Worm (Caenorhabditis elegans): ENCODE results near the gene osm-7.

The osm-7 gene

DNA sequence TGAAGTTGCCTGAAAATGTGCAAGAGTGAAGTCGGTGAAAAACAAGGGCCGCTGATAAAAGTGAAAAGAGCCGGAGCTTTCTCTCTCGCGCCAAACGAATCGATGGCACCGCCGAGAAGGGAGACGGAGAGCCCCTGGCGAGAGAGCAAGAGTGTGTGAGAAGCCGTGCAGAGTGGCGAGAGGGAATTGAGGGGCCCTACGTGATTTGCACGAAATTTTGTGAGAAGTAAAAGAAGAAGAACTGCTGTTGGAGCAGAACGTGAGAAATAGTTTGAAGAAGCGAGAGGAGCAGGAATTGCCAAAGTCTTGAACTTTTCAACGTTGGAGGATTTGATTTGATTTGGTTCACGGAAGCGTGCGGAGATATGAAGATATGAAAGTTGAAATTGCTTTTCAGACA lies 11.1 kb upstream of the osm-7 start, which contains the start of gene aldo-1:
TSS of gene aldo-1 (minus strand) at position 9 of the 400 bp plus-strand sequence.
- peak; percentile 5 for TF ChIP-seq lin-15B (tag; optimal IDR thresholded peaks at IDR 0.05)
- peak; percentile 2 for TF ChIP-seq lin-39 (tag; optimal IDR thresholded peaks at IDR 0.05)
- no peak for TF ChIP-seq ceh-9 (tag; optimal IDR thresholded peaks at IDR 0.05)
- TF ChIP-seq egl-5 (tag; optimal IDR thresholded peaks at IDR 0.05) = peak; percentile 34
- TF ChIP-seq nhr-12 (tag; optimal IDR thresholded peaks at IDR 0.05) = no peak
- TF ChIP-seq elt-2 (tag; optimal IDR thresholded peaks at IDR 0.05) = no peak
- no peak for TF ChIP-seq R02D3.7 (tag; optimal IDR thresholded peaks at IDR 0.05)
- TF ChIP-seq fkh-10 (GFP tag; optimal IDR thresholded peaks at IDR 0.05) = peak; percentile 27
- peak; percentile 59 for TF ChIP-seq hmg-11 (tag; optimal IDR thresholded peaks at IDR 0.05)
- no peak for TF ChIP-seq fos-1 (tag; optimal IDR thresholded peaks at IDR 0.05)
- TF ChIP-seq nfya-1 (tag; optimal IDR thresholded peaks at IDR 0.05; ENCODE audit: insufficient read depth) = peak; percentile 64
- peak; percentile 19 for TF ChIP-seq snpc-4 (tag; optimal IDR thresholded peaks at IDR 0.05)

DNA sequence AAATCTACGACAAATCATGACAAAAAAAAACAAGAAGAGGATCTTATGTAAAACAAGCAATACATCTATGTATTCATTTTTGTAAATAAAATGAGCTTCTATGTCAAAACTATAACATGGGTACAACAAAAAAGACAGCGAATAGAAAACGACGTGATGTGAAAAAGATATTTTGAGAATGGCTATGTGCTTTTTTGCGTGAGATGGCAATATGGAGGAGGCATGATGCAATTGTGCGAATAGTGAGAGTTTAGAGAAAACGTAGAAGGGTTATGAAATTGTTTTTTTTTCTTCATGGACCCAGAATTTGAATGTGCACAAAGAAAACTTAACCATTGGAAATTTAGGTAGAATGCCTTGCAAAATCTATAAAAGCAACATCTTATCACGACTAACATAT lies 10.0 kb upstream of the osm-7 start:
- TF ChIP-seq nfya-1 (tag; optimal IDR thresholded peaks at IDR 0.05; ENCODE audit: insufficient read depth) (peak; percentile 30), nhr-76 (tag; optimal IDR thresholded peaks at IDR 0.05) (no peak), hmg-11 (tag; optimal IDR thresholded peaks at IDR 0.05) (peak; percentile 10), jun-1 (tag; optimal IDR thresholded peaks at IDR 0.05) (no peak), pha-4 (tag; optimal IDR thresholded peaks at IDR 0.05) (no peak), fos-1 (tag; optimal IDR thresholded peaks at IDR 0.05) (no peak), lin-39 (tag; optimal IDR thresholded peaks at IDR 0.05) (no peak), zag-1 (tag; optimal IDR thresholded peaks at IDR 0.05) (no peak), elt-3 (tag; optimal IDR thresholded peaks at IDR 0.05) (no peak), mdl-1 (tag; optimal IDR thresholded peaks at IDR 0.05) (no peak), nhr-28 (tag; optimal IDR thresholded peaks at IDR 0.05) (no peak), nhr-67 (tag; optimal IDR thresholded peaks at IDR 0.05) (no peak)

DNA sequence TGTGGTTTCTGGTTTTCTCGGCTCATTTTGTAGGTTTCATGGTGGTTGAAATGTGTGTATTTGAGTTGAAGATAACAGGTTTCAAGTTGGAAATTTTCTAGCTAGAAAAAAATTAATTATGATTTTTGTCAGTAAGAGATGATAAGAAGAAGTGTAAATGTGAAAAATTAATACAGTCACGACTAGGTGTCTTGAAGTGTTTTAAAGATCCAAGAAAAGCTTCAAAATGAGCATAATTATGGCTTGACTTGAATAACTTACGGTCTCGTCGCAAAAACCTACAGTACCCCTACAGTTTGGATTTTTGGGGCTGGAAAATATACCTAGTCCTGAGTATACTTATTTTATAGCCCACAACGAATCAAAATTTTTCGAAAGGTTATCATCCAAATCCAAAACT lies 5.6 kb upstream of the osm-7 start, which contains the start of gene exc-12:
TSS of gene exc-12 (minus strand) at position 101 of the 400 bp plus-strand sequence.
- TF ChIP-seq ama-1 (optimal IDR thresholded peaks at IDR 0.05) (no peak), nhr-11 (tag; optimal IDR thresholded peaks at IDR 0.05) (no peak), nhr-76 (tag; optimal IDR thresholded peaks at IDR 0.05) (no peak), nhr-237 (tag; optimal IDR thresholded peaks at IDR 0.05) (no peak), snpc-4 (tag; optimal IDR thresholded peaks at IDR 0.05) (no peak), aly-2 (tag; optimal IDR thresholded peaks at IDR 0.05) (no peak), R02D3.7 (tag; optimal IDR thresholded peaks at IDR 0.05) (no peak), ZK546.5 (tag; optimal IDR thresholded peaks at IDR 0.05) (no peak), unc-39 (tag; optimal IDR thresholded peaks at IDR 0.05) (no peak), fos-1 (tag; optimal IDR thresholded peaks at IDR 0.05) (no peak), jun-1 (tag; optimal IDR thresholded peaks at IDR 0.05) (no peak)

DNA sequence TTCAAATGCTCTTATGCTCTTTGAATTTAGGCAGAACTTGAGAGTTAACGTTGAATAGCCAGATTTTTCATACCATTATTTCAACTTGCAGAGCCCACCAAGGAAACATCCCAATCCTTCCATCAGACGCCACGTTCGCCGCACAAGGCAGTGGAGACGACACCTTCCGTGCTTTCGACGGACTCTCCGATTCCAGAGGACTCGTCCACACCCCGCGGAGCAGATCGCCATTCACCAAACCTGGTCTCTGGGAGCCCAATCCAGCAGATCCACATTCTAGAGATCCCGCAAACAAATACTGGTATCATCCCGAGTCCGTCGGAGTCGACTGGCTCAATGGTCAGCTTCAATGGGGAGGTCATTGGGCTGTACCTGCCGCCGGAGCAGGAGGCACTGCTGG lies 4.1 kb downstream of the osm-7 start:
- TF ChIP-seq elt-3 (tag; optimal IDR thresholded peaks at IDR 0.05) (no peak), nfya-1 (tag; optimal IDR thresholded peaks at IDR 0.05; ENCODE audit: insufficient read depth) (no peak), unc-62 (GFP tag; optimal IDR thresholded peaks at IDR 0.05) (no peak), pha-4 (tag; optimal IDR thresholded peaks at IDR 0.05) (no peak), nhr-28 (tag; optimal IDR thresholded peaks at IDR 0.05) (no peak)

DNA sequence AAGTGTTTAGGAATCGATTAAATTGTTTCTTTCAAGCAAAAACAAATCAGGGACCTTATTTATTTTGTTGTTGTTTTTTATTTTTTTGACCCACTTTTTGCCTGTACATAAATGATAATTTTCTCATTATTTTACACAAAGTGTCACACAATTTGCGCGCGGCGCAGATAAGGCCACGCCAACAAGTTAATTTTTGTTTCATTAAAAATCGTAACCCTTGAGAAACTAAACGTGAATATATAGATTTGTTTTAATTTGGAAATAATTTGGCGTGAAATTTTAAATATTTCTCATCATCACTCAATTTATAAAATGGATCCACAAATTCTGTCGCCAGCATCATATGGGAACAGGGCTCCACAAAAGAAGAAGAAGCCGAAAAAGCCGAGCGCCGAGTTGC lies 4.6 kb downstream of the osm-7 start, which contains the start of gene T05D4.5:
TSS of gene T05D4.5 (plus strand) at position 301 of the 400 bp plus-strand sequence.
- TF ChIP-seq lin-15B (tag; optimal IDR thresholded peaks at IDR 0.05) = no peak
- TF ChIP-seq mdl-1 (tag; optimal IDR thresholded peaks at IDR 0.05) = no peak
- TF ChIP-seq sea-2 (GFP tag; optimal IDR thresholded peaks at IDR 0.05) = no peak
- no peak for TF ChIP-seq nhr-77 (tag; optimal IDR thresholded peaks at IDR 0.05)
- TF ChIP-seq unc-39 (tag; optimal IDR thresholded peaks at IDR 0.05) = no peak
- TF ChIP-seq ztf-11 (tag; optimal IDR thresholded peaks at IDR 0.05) = no peak
- TF ChIP-seq nhr-11 (tag; optimal IDR thresholded peaks at IDR 0.05) = no peak
- TF ChIP-seq ceh-28 (tag; optimal IDR thresholded peaks at IDR 0.05) = no peak

DNA sequence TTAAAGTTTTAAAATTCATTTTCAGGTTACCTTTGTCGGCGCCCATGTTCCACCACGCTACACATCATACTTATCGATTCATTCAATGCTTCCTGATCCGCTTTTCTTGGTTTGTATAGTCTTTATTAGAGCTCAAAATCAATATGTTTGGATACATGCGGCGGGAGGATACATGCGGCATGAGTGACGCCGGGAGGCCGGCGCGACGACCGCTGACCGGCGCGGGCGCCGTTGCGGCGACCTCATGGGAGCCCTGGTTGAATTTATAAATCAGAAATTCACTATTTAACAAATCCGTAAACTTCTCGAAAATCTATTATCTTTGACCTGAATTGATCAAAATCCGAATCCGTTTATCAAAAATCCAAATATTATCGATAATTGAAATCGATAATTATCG lies 5.7 kb downstream of the osm-7 start:
- TF ChIP-seq pha-4 (tag; optimal IDR thresholded peaks at IDR 0.05) (no peak), elt-2 (tag; optimal IDR thresholded peaks at IDR 0.05) (no peak), nhr-76 (tag; optimal IDR thresholded peaks at IDR 0.05) (no peak), skn-1 (tag; optimal IDR thresholded peaks at IDR 0.05) (no peak), ceh-16 (tag; optimal IDR thresholded peaks at IDR 0.05) (no peak), mml-1 (tag; optimal IDR thresholded peaks at IDR 0.05) (no peak), ZK546.5 (tag; optimal IDR thresholded peaks at IDR 0.05) (no peak), sea-2 (GFP tag; optimal IDR thresholded peaks at IDR 0.05) (no peak), nhr-67 (tag; optimal IDR thresholded peaks at IDR 0.05) (no peak), zag-1 (tag; optimal IDR thresholded peaks at IDR 0.05) (no peak), ztf-11 (tag; optimal IDR thresholded peaks at IDR 0.05) (no peak), daf-12 (tag; optimal IDR thresholded peaks at IDR 0.05) (no peak), nfya-1 (tag; optimal IDR thresholded peaks at IDR 0.05; ENCODE audit: insufficient read depth) (no peak), fkh-2 (tag; optimal IDR thresholded peaks at IDR 0.05) (no peak), nhr-43 (tag; optimal IDR thresholded peaks at IDR 0.05; ENCODE audit: poor library complexity, severe bottlenecking) (no peak), unc-62 (GFP tag; optimal IDR thresholded peaks at IDR 0.05) (no peak), fkh-10 (GFP tag; optimal IDR thresholded peaks at IDR 0.05) (no peak), ceh-9 (tag; optimal IDR thresholded peaks at IDR 0.05) (no peak)

Data from whole organism, L3 larva.